Worm (Caenorhabditis elegans) whole organism, L4/young adult: Measurements from ENCODE around the gene kin-24.

Experiments used
- W03F9.2 ChIP-seq: fragments of 150-350 bp; optimal IDR thresholded peaks from 2 replicates; lab custom pipeline; 2014; ENCODE audit warnings: missing biosample characterization, missing genetic modification characterization
- dao-5 ChIP-seq: sonication (generic microtip); optimal IDR thresholded peaks from 2 replicates; lab custom pipeline; 2016; ENCODE audit warnings: missing genotype, missing genetic modification characterization, moderate library complexity, missing compliant biosample characterization
- him-1 ChIP-seq: sonication (generic microtip); optimal IDR thresholded peaks from 2 replicates; lab custom pipeline; 2016; ENCODE audit warnings: missing genotype, missing genetic modification reagents, missing genetic modification characterization, missing compliant biosample characterization

Gene kin-24

DNA sequence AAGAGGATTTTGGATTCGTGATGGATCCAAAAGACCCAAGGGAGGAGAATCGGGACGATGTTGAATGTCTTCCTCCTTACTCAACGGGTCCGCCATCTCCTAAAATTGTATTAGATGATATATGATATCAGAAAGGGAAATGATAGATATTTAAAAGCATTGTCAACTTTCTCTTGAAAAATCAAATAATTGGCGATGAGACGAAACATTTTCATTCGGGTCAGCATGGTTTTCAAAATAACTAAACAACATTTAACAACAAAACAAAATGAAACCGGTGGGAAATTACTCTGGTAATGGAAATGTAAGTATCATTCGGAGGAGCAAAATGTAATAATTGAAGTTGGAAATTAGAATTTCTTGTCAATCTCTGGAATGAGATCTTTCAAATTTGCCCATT lies 44.4 kb downstream of the kin-24 start, which contains the start of gene pis-1:
Gene pis-1, minus strand, starts transcription at position 101 of the 400 bp plus-strand sequence.
- no peak for TF ChIP-seq him-1 (tag; lab: Kevin White, UChicago)
- TF ChIP-seq dao-5 (tag; lab: Kevin White, UChicago) = no peak
- no peak for TF ChIP-seq W03F9.2 (tag; lab: Kevin White, UChicago)

DNA sequence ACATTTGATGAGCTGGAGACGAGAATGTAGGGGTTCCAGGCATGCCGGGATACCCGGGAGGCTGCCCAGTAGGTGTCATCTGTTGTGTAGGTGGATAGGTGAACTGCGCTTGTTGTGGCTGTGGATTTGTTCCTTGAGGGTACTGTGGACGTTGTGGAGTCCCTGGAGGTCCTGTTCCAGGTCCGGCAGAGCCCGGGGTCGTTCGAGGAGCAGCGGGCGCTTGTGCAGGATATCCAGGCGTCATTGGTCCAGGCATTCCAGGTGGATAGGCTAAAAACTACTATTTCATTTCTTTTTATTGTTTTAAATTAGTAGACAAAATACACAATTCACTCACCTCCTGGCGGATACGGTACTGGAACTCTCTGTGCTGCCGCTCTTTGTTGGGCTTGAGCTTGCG lies 45.6 kb downstream of the kin-24 start:
- no peak for TF ChIP-seq W03F9.2 (tag; lab: Kevin White, UChicago)
- TF ChIP-seq dao-5 (tag; lab: Kevin White, UChicago) = no peak
- no peak for TF ChIP-seq him-1 (tag; lab: Kevin White, UChicago)

ce11 chrIV:9790708-9791107 lies 50.2 kb downstream of the kin-24 start:
- no peak for TF ChIP-seq dao-5 (tag; lab: Kevin White, UChicago)
- TF ChIP-seq W03F9.2 (tag; lab: Kevin White, UChicago) = no peak
- TF ChIP-seq him-1 (tag; lab: Kevin White, UChicago) = no peak

DNA sequence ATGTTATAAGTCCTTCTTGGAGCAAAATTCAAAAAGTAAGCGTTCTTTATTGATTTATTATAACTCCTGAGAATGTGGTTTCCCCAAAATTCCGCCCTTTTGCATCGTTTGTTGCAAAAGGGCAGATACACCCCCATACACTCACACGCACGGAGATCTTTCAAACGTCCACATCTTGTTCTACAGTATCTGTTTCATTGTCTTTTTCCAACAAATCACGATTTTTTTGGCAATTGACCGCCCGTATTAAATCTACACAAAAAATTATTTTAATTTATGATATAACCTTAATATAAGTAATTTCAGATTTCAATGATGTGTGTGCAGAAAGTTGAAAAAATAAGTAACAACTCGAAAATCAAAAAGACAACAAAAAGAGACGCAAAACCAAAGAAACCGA lies 51.4 kb downstream of the kin-24 start, which contains the start of gene T13F2.4:
Gene T13F2.4, plus strand, starts transcription at position 301 of the 400 bp plus-strand sequence.
- TF ChIP-seq him-1 (tag; lab: Kevin White, UChicago) (no peak), dao-5 (tag; lab: Kevin White, UChicago) (no peak), W03F9.2 (tag; lab: Kevin White, UChicago) (no peak)
